Worm (Caenorhabditis elegans): ENCODE measurements around the gene R08C7.12.

Gene R08C7.12

ce11 chrIV:4410526-4410925 is 39.0 kb upstream of the R08C7.12 start:
- TF ChIP-seq ceh-13 (GFP tag; optimal IDR thresholded peaks at IDR 0.05): no peak
- TF ChIP-seq aly-1 (tag; optimal IDR thresholded peaks at IDR 0.05): no peak
- TF ChIP-seq flt-1 (GFP tag; IDR thresholded peaks at IDR 0.05): no peak
- no peak for TF ChIP-seq tbx-11 (GFP tag; IDR thresholded peaks at IDR 0.05)
- no peak for TF ChIP-seq B0310.2 (tag; optimal IDR thresholded peaks at IDR 0.05)
- TF ChIP-seq tbx-37 (GFP tag; conservative IDR thresholded peaks at IDR 0.05): no peak
- TF ChIP-seq hnd-1 (tag; optimal IDR thresholded peaks at IDR 0.05): no peak
- TF ChIP-seq F13C5.2 (tag; optimal IDR thresholded peaks at IDR 0.05): no peak
- TF ChIP-seq ets-7 (tag; optimal IDR thresholded peaks at IDR 0.05): no peak
- no peak for TF ChIP-seq ama-1 (optimal IDR thresholded peaks at IDR 0.05)
- no peak for TF ChIP-seq tra-4 (tag; optimal IDR thresholded peaks at IDR 0.05)
- no peak for TF ChIP-seq ceh-36 (tag; optimal IDR thresholded peaks at IDR 0.05)
- no peak for TF ChIP-seq hmbx-1 (tag; optimal IDR thresholded peaks at IDR 0.05)
- TF ChIP-seq hmg-4 (GFP tag; optimal IDR thresholded peaks at IDR 0.05): no peak
- no peak for TF ChIP-seq pes-1 (GFP tag; IDR thresholded peaks at IDR 0.05)
- no peak for TF ChIP-seq scrt-1 (GFP tag; IDR thresholded peaks at IDR 0.05)
- TF ChIP-seq sea-1 (GFP tag; conservative IDR thresholded peaks at IDR 0.05): no peak

ce11 chrIV:4411311-4411947 is 38.1 kb upstream of the R08C7.12 start:
- TF ChIP-seq ama-1 (optimal IDR thresholded peaks at IDR 0.05) (no peak), pes-1 (GFP tag; IDR thresholded peaks at IDR 0.05) (no peak), ceh-36 (tag; optimal IDR thresholded peaks at IDR 0.05) (no peak), sea-1 (GFP tag; conservative IDR thresholded peaks at IDR 0.05) (no peak), hmg-4 (GFP tag; optimal IDR thresholded peaks at IDR 0.05) (no peak), aly-1 (tag; optimal IDR thresholded peaks at IDR 0.05) (no peak), hmbx-1 (tag; optimal IDR thresholded peaks at IDR 0.05) (no peak), F13C5.2 (tag; optimal IDR thresholded peaks at IDR 0.05) (no peak), tbx-11 (GFP tag; IDR thresholded peaks at IDR 0.05) (no peak), scrt-1 (GFP tag; IDR thresholded peaks at IDR 0.05) (no peak), tbx-37 (GFP tag; conservative IDR thresholded peaks at IDR 0.05) (no peak), ets-7 (tag; optimal IDR thresholded peaks at IDR 0.05) (no peak), tra-4 (tag; optimal IDR thresholded peaks at IDR 0.05) (no peak), flt-1 (GFP tag; IDR thresholded peaks at IDR 0.05) (no peak), hnd-1 (tag; optimal IDR thresholded peaks at IDR 0.05) (no peak), B0310.2 (tag; optimal IDR thresholded peaks at IDR 0.05) (no peak), ceh-13 (GFP tag; optimal IDR thresholded peaks at IDR 0.05) (no peak)

ce11 chrIV:4411948-4412335 is 37.6 kb upstream of the R08C7.12 start:
- TF ChIP-seq scrt-1 (GFP tag; IDR thresholded peaks at IDR 0.05) (0 out of 2 replicates have a peak, but pooled peaks have one; percentile 5), hmbx-1 (tag; optimal IDR thresholded peaks at IDR 0.05) (no peak)

- TF ChIP-seq aly-1 (tag; optimal IDR thresholded peaks at IDR 0.05) (no peak), ceh-13 (GFP tag; optimal IDR thresholded peaks at IDR 0.05) (no peak), F13C5.2 (tag; optimal IDR thresholded peaks at IDR 0.05) (no peak), tbx-37 (GFP tag; conservative IDR thresholded peaks at IDR 0.05) (no peak), hmbx-1 (tag; optimal IDR thresholded peaks at IDR 0.05) (no peak), tbx-11 (GFP tag; IDR thresholded peaks at IDR 0.05) (no peak), scrt-1 (GFP tag; IDR thresholded peaks at IDR 0.05) (no peak), ama-1 (optimal IDR thresholded peaks at IDR 0.05) (no peak), pes-1 (GFP tag; IDR thresholded peaks at IDR 0.05) (no peak), ceh-36 (tag; optimal IDR thresholded peaks at IDR 0.05) (no peak), sea-1 (GFP tag; conservative IDR thresholded peaks at IDR 0.05) (no peak), hnd-1 (tag; optimal IDR thresholded peaks at IDR 0.05) (no peak)
Measured at ce11 chrIV:4413114-4413513, 36.4 kb upstream of the R08C7.12 start.

- TF ChIP-seq pes-1 (GFP tag; IDR thresholded peaks at IDR 0.05) (no peak), ama-1 (optimal IDR thresholded peaks at IDR 0.05) (no peak), F13C5.2 (tag; optimal IDR thresholded peaks at IDR 0.05) (no peak), hnd-1 (tag; optimal IDR thresholded peaks at IDR 0.05) (no peak), B0310.2 (tag; optimal IDR thresholded peaks at IDR 0.05) (no peak), tra-4 (tag; optimal IDR thresholded peaks at IDR 0.05) (no peak), ets-7 (tag; optimal IDR thresholded peaks at IDR 0.05) (no peak), hmg-4 (GFP tag; optimal IDR thresholded peaks at IDR 0.05) (no peak), tbx-11 (GFP tag; IDR thresholded peaks at IDR 0.05) (no peak), ceh-36 (tag; optimal IDR thresholded peaks at IDR 0.05) (no peak)
Measured at ce11 chrIV:4422029-4422428, 27.5 kb upstream of the R08C7.12 start, which contains the start of gene clec-175. TSS of gene clec-175 (plus strand) at chrIV:4422329.

ce11 chrIV:4423026-4423425 is 26.5 kb upstream of the R08C7.12 start:
- no peak for TF ChIP-seq tbx-37 (GFP tag; conservative IDR thresholded peaks at IDR 0.05)
- TF ChIP-seq B0310.2 (tag; optimal IDR thresholded peaks at IDR 0.05): no peak
- TF ChIP-seq F13C5.2 (tag; optimal IDR thresholded peaks at IDR 0.05): no peak
- no peak for TF ChIP-seq ceh-36 (tag; optimal IDR thresholded peaks at IDR 0.05)
- TF ChIP-seq sea-1 (GFP tag; conservative IDR thresholded peaks at IDR 0.05): no peak
- TF ChIP-seq hmg-4 (GFP tag; optimal IDR thresholded peaks at IDR 0.05): no peak
- no peak for TF ChIP-seq flt-1 (GFP tag; IDR thresholded peaks at IDR 0.05)

ce11 chrIV:4423885-4424284 is 25.7 kb upstream of the R08C7.12 start:
- TF ChIP-seq ama-1 (optimal IDR thresholded peaks at IDR 0.05): no peak
- no peak for TF ChIP-seq pes-1 (GFP tag; IDR thresholded peaks at IDR 0.05)
- TF ChIP-seq ceh-36 (tag; optimal IDR thresholded peaks at IDR 0.05): no peak
- TF ChIP-seq B0310.2 (tag; optimal IDR thresholded peaks at IDR 0.05): no peak
- TF ChIP-seq tbx-37 (GFP tag; conservative IDR thresholded peaks at IDR 0.05): no peak
- TF ChIP-seq ets-7 (tag; optimal IDR thresholded peaks at IDR 0.05): no peak
- no peak for TF ChIP-seq hmbx-1 (tag; optimal IDR thresholded peaks at IDR 0.05)
- TF ChIP-seq ceh-13 (GFP tag; optimal IDR thresholded peaks at IDR 0.05): no peak
- TF ChIP-seq hmg-4 (GFP tag; optimal IDR thresholded peaks at IDR 0.05): no peak
- no peak for TF ChIP-seq sea-1 (GFP tag; conservative IDR thresholded peaks at IDR 0.05)

- no peak for TF ChIP-seq ama-1 (optimal IDR thresholded peaks at IDR 0.05)
Measured at ce11 chrIV:4429901-4430300, 19.6 kb upstream of the R08C7.12 start, which contains the start of the genes str-185 and R08C7.5. TSS of gene str-185 (minus strand) at chrIV:4430001. TSS of gene R08C7.5 (plus strand) at chrIV:4430229.

Measured in whole organism, early embryonic.